Worm (Caenorhabditis elegans) whole organism, L2 larva: ENCODE measurements around the gene uaf-1.

Experiments used
- ZK546.5 ChIP-seq: sonication (generic microtip); optimal IDR thresholded peaks from 2 replicates; lab custom pipeline; 2017; ENCODE audit warnings: missing biosample characterization, missing genetic modification characterization
- ceh-82 ChIP-seq: fragments of 150-350 bp; optimal IDR thresholded peaks from 2 replicates; lab custom pipeline; 2014; ENCODE audit warnings: missing biosample characterization, missing genetic modification characterization
- egl-27 ChIP-seq: sonication (generic microtip); optimal IDR thresholded peaks from 3 replicates; lab custom pipeline; 2017; ENCODE audit warnings: missing biosample characterization, missing genetic modification reagents, missing genetic modification characterization
- lin-13 ChIP-seq: fragments of 150-350 bp; optimal IDR thresholded peaks from 2 replicates; lab custom pipeline; 2014; ENCODE audit warnings: missing biosample characterization, missing genetic modification reagents, missing genetic modification characterization
- lsy-2 ChIP-seq, 2 experiments: fragments of 150-350 bp in 1 of 2; sonication (generic microtip) in 1 of 2; optimal IDR thresholded peaks; 2 replicates each; lab custom pipeline; 2014 to 2017; ENCODE audit warnings: missing biosample characterization in 2 of 2, missing genetic modification characterization in 2 of 2
- mab-5 ChIP-seq: fragments of 150-350 bp; optimal IDR thresholded peaks from 2 replicates; lab custom pipeline; 2014; ENCODE audit warnings: missing biosample characterization, missing genetic modification characterization
- nhr-11 ChIP-seq: fragments of 150-350 bp; optimal IDR thresholded peaks from 2 replicates; lab custom pipeline; 2014; ENCODE audit warnings: missing biosample characterization, missing genetic modification characterization
- nhr-77 ChIP-seq: fragments of 150-350 bp; optimal IDR thresholded peaks from 2 replicates; lab custom pipeline; 2014; ENCODE audit warnings: missing biosample characterization, missing genetic modification characterization
- peb-1 ChIP-seq: fragments of 150-350 bp; optimal IDR thresholded peaks from 2 replicates; lab custom pipeline; 2014; ENCODE audit warnings: missing biosample characterization, missing genetic modification characterization
- skn-1 ChIP-seq: sonication (generic microtip); optimal IDR thresholded peaks from 2 replicates; lab custom pipeline; 2017; ENCODE audit warnings: missing biosample characterization, missing genetic modification characterization
- snpc-4 ChIP-seq: fragments of 150-350 bp; optimal IDR thresholded peaks from 2 replicates; lab custom pipeline; 2014; ENCODE audit warnings: missing biosample characterization, missing genetic modification characterization
- unc-39 ChIP-seq: fragments of 150-350 bp; optimal IDR thresholded peaks from 2 replicates; lab custom pipeline; 2014; ENCODE audit warnings: missing biosample characterization, missing genetic modification characterization
- unc-62 ChIP-seq: fragments of 150-350 bp; optimal IDR thresholded peaks from 2 replicates; lab custom pipeline; 2014; ENCODE audit warnings: missing biosample characterization, missing genetic modification reagents, missing genetic modification characterization
- ztf-11 ChIP-seq: sonication (generic microtip); optimal IDR thresholded peaks from 2 replicates; lab custom pipeline; 2017; ENCODE audit warnings: missing biosample characterization, missing genetic modification characterization

ce11 chrIII:1020732-1021131, 55.6 kb downstream of the uaf-1 start, which contains the start of gene clc-23:
- no peak for TF ChIP-seq skn-1 (tag; lab: Kevin White, UChicago)
- no peak for TF ChIP-seq ZK546.5 (tag; lab: Kevin White, UChicago)
- no peak for TF ChIP-seq egl-27 (tag; lab: Kevin White, UChicago)
- no peak for TF ChIP-seq unc-62 (GFP tag; lab: Kevin White, UChicago)
- TF ChIP-seq ztf-11 (tag; lab: Kevin White, UChicago), result no peak
- TF ChIP-seq snpc-4 (tag; lab: Kevin White, UChicago), result no peak
- TF ChIP-seq lsy-2 (tag; optimal IDR thresholded peaks at IDR 0.05; lab: Kevin White, UChicago), result no peak
- TF ChIP-seq ceh-82 (tag; lab: Kevin White, UChicago), result no peak
- no peak for TF ChIP-seq mab-5
- TF ChIP-seq lin-13 (GFP tag; lab: Kevin White, UChicago), result no peak
- no peak for TF ChIP-seq nhr-77 (tag; lab: Kevin White, UChicago)
- no peak for TF ChIP-seq peb-1 (tag; lab: Kevin White, UChicago)
- no peak for TF ChIP-seq nhr-11
- TF ChIP-seq unc-39 (tag; lab: Kevin White, UChicago), result no peak
